Worm (Caenorhabditis elegans) whole organism, L4 larva: Measurements from ENCODE around the gene abf-5.
A peak's percentile ranks its signal among the peaks of the same experiment; 100 is the strongest.

Source experiments
- F44E2.7 ChIP-seq: fragments of 200-800 bp; sonication (Bioruptor generic); IDR thresholded peaks from 2 replicates; pipeline ENCODE4 v2.1.2; 2022; ENCODE audit warnings: missing genetic modification characterization, missing compliant biosample characterization
- dmd-6 ChIP-seq: fragments of 200-800 bp; sonication (Bioruptor generic); IDR thresholded peaks from 2 replicates; pipeline ENCODE4 v1.3.6; 2022; ENCODE audit warnings: missing genetic modification reagents, missing genetic modification characterization, missing compliant biosample characterization
- jun-1 ChIP-seq: fragments of 150-350 bp; optimal IDR thresholded peaks from 2 replicates; lab custom pipeline; 2014; ENCODE audit warnings: missing biosample characterization, missing genetic modification reagents, missing genetic modification characterization
- madf-9 ChIP-seq: fragments of 200-800 bp; sonication (Bioruptor generic); conservative IDR thresholded peaks from 2 replicates; pipeline ENCODE4 v1.3.6; 2022; ENCODE audit warnings: missing genetic modification reagents, missing genetic modification characterization, missing compliant biosample characterization
- mdt-29 ChIP-seq: fragments of 200-800 bp; sonication (Bioruptor generic); IDR thresholded peaks from 2 replicates; pipeline ENCODE4 v1.3.6; 2022; ENCODE audit warnings: missing genetic modification reagents, missing genetic modification characterization, missing compliant biosample characterization
- nhr-25 ChIP-seq: sonication (generic microtip); optimal IDR thresholded peaks from 2 replicates; lab custom pipeline; 2017; ENCODE audit warnings: missing genetic modification characterization, mild to moderate bottlenecking, missing compliant biosample characterization, antibody characterized with exemption, moderate library complexity, borderline replicate concordance; ENCODE audit not compliant: insufficient read depth
- nhr-28 ChIP-seq: fragments of 150-350 bp; optimal IDR thresholded peaks from 2 replicates; lab custom pipeline; 2014; ENCODE audit warnings: missing biosample characterization, missing genetic modification characterization
- nhr-77 ChIP-seq: fragments of 150-350 bp; optimal IDR thresholded peaks from 2 replicates; lab custom pipeline; 2014; ENCODE audit warnings: missing biosample characterization, missing genetic modification characterization
- pha-4 ChIP-seq, 2 experiments: fragments of 150-350 bp in 1 of 2; fragments of 200-800 bp in 1 of 2; sonication (Bioruptor generic) in 1 of 2; IDR thresholded peaks in 1 of 2; optimal IDR thresholded peaks in 1 of 2; 2 replicates each; pipeline versions ENCODE4 v1.3.6 to Lab custom; 2014 to 2022; ENCODE audit warnings: missing genetic modification characterization in 2 of 2, missing genetic modification reagents in 2 of 2, missing biosample characterization in 1 of 2, missing compliant biosample characterization in 1 of 2
- saeg-2 ChIP-seq: fragments of 200-800 bp; sonication (Bioruptor generic); IDR thresholded peaks from 2 replicates; pipeline ENCODE4 v1.3.6; 2022; ENCODE audit warnings: missing genetic modification reagents, missing genetic modification characterization, missing compliant biosample characterization

ce11 chrX:12759642-12760041 lies 33.0 kb upstream of the abf-5 start:
- TF ChIP-seq madf-9 (GFP tag; lab: Robert Waterston, UW) (no peak), pha-4 (GFP tag; IDR thresholded peaks at IDR 0.05; lab: Robert Waterston, UW) (no peak), pha-4 (tag; optimal IDR thresholded peaks at IDR 0.05; lab: Kevin White, UChicago) (no peak), nhr-25 (tag; lab: Kevin White, UChicago) (peak; percentile 65), nhr-77 (tag; lab: Kevin White, UChicago) (peak; percentile 88), F44E2.7 (GFP tag; lab: Robert Waterston, UW) (no peak), nhr-28 (tag; lab: Kevin White, UChicago) (peak; percentile 99), mdt-29 (GFP tag; lab: Robert Waterston, UW) (peak; percentile 77; the same call in 1 of the 2 replicates), jun-1 (tag; lab: Kevin White, UChicago) (no peak), saeg-2 (no peak), dmd-6 (GFP tag; lab: Robert Waterston, UW) (peak; percentile 95)
